Fruit fly (Drosophila melanogaster) S2 (cell line): ENCODE data around the gene IleRS-m.

Source experiments
- CG8478 ChIP-seq: fragments of >200 bp; optimal IDR thresholded peaks from 2 replicates; lab custom pipeline; 2018
- CTCF ChIP-seq, 2 experiments: fragments of >200 bp; optimal IDR thresholded peaks; 2 replicates each; lab custom pipeline; 2018

dm6 chr3L:16113607-16114337 lies 13.7 kb downstream of the IleRS-m start:
- no peak for TF ChIP-seq CG8478
- peak in 1 of 2 experiments; percentile 13 for TF ChIP-seq CTCF (optimal IDR thresholded peaks at IDR 0.05; lab: Kevin White, UChicago)
